Fruit fly (Drosophila melanogaster): ENCODE data around the gene Cyp4d14.
A peak's percentile ranks its signal among the peaks of the same experiment; 100 is the strongest.

Gene Cyp4d14

DNA sequence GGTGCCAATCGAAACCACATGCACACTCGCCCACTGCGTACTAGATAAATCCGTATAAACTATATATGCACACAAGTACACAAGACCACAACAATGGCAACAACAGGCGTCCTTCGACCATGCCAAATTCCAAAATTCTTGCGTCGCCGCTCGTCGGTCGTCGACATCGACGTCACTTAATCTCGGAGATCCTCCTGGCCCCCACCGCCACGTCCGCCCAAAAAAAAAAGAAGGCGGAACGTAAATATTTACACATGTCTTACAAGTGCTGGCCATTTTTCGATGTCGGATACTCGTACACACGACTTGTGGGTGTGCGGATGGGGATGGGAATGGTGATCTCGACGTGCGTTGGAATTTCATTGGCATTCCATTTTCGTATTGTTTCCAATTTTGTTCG lies 11.8 kb downstream of the Cyp4d14 start:
- TF ChIP-seq Pif1A (GFP tag; optimal IDR thresholded peaks at IDR 0.05) (no peak), CG34367 (tag; optimal IDR thresholded peaks at IDR 0.05) (no peak), Ets98B (GFP tag; IDR thresholded peaks at IDR 0.05) (no peak), CG14655 (GFP tag; optimal IDR thresholded peaks at IDR 0.05) (no peak), CG10348 (GFP tag; IDR thresholded peaks at IDR 0.05) (no peak), CG9948 (tag; optimal IDR thresholded peaks at IDR 0.05) (no peak)

DNA sequence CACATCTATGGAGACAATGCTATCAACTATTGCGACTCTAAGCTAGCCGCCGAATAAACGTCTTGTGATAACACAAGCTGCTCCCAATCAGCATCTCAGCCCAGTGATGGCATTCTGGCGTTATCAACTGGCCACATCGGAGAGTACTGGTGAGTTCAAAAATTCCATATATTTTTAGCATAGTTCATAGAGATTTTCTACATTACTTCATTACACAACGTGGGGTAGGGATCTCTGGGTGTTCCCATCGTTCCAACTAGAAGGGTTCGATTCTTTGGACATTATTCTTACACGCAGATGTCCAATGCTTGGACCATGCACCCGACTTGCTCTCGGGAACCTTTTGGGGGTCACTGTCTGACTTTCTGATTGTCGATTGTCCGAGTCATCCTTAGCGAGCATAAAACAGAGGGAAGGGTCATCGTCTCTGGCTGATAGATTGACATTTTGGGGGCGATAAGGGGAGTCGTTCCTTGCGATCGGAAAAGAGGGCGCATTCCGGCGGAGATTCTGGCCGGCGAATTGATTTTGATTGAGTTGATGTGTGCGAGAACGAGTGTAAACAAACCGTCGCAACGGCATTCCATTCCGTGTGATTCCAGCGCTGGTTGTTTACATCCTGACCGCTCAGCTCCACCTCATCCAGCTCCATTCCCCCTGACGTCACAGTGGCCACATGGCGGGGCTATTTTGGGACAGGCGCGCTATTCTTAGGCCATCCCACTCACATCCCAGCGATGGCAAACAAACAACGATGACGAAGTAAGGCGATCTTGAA lies 12.8 kb downstream of the Cyp4d14 start, which contains the start of the genes Cyp4d1 and CG3630:
Gene Cyp4d1, minus strand, starts transcription at position 51 of the 778 bp plus-strand sequence.
Gene CG3630, plus strand, starts transcription at position 67 of the 778 bp plus-strand sequence.
- TF ChIP-seq D1 (tag; optimal IDR thresholded peaks at IDR 0.05) (no peak), CG9948 (tag; optimal IDR thresholded peaks at IDR 0.05) (no peak), CG13204 (GFP tag; optimal IDR thresholded peaks at IDR 0.05) (no peak), gl (tag; optimal IDR thresholded peaks at IDR 0.05) (no peak), CG14655 (GFP tag; optimal IDR thresholded peaks at IDR 0.05) (no peak), CG4496 (GFP tag; IDR thresholded peaks at IDR 0.05) (no peak)

DNA sequence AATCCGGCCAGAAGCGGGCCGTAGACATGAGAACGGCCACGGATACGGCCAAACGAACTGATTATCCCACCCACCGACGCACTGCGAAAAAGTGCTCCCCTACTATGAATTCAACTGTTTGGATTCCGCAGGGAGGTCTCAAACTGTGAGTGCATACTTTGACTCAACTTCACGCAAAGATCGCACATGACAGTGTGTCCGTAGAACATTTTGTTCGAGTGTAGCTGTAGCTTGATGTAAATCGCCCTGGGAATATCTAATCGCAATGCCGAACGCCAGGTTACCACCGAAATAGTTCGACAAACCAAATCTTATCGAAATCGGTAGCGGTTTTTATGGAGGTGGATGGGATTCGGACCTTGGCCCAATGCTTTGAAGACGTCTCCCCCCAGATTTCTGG lies 14.1 kb downstream of the Cyp4d14 start:
- TF ChIP-seq CG32121 (GFP tag; IDR thresholded peaks at IDR 0.05): no peak
- TF ChIP-seq CG8159 (tag; optimal IDR thresholded peaks at IDR 0.05): no peak
- TF ChIP-seq Ets98B (GFP tag; IDR thresholded peaks at IDR 0.05): no peak
- no peak for TF ChIP-seq rn (GFP tag; IDR thresholded peaks at IDR 0.05)
- TF ChIP-seq CG17806 (tag; optimal IDR thresholded peaks at IDR 0.05): no peak
- no peak for TF ChIP-seq CG10348 (GFP tag; IDR thresholded peaks at IDR 0.05)
- no peak for TF ChIP-seq CG4496 (GFP tag; IDR thresholded peaks at IDR 0.05)
- no peak for TF ChIP-seq Pif1A (GFP tag; optimal IDR thresholded peaks at IDR 0.05)
- no peak for TF ChIP-seq EcR (GFP tag; optimal IDR thresholded peaks at IDR 0.05)
- no peak for TF ChIP-seq CG12605 (GFP tag; IDR thresholded peaks at IDR 0.05)
- TF ChIP-seq fd96Ca (GFP tag; IDR thresholded peaks at IDR 0.05): no peak
- no peak for TF ChIP-seq CG9948 (tag; optimal IDR thresholded peaks at IDR 0.05)
- no peak for TF ChIP-seq CG14655 (GFP tag; optimal IDR thresholded peaks at IDR 0.05)
- no peak for TF ChIP-seq Snoo (tag; optimal IDR thresholded peaks at IDR 0.05)
- TF ChIP-seq Pif1B (GFP tag; optimal IDR thresholded peaks at IDR 0.05): no peak
- no peak for TF ChIP-seq CG8301 (tag; optimal IDR thresholded peaks at IDR 0.05)
- no peak for TF ChIP-seq CG34367 (tag; optimal IDR thresholded peaks at IDR 0.05)

DNA sequence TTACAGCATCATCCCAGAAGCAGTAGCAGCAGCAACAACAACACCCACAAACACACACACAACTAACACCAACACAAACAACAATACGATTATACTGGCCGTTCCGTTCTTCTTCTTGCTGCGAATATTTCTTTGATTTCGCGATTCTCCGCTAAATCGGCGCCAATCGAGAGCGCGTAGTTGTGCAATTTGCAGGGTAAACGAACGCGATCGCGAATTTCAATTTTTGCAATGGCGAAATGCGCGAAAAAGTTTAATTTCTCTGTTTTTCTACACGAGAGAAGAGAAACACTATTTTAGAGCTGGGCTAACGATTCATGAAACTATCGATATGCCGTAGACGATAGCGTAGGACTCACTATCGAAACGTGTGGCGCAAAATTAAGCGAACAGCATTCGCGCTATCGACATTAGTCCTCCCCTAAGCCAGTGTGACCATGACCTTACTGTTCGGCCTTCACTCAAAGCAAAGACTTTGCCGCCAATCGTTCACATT lies 16.4 kb downstream of the Cyp4d14 start, which contains the start of gene wapl:
Gene wapl, minus strand, starts transcription at position 316 of the 496 bp plus-strand sequence.
- TF ChIP-seq gl (tag; optimal IDR thresholded peaks at IDR 0.05): no peak
- no peak for TF ChIP-seq Pif1B (GFP tag; optimal IDR thresholded peaks at IDR 0.05)
- TF ChIP-seq fd96Ca (GFP tag; IDR thresholded peaks at IDR 0.05): no peak
- TF ChIP-seq CG34367 (tag; optimal IDR thresholded peaks at IDR 0.05): no peak
- no peak for TF ChIP-seq CG13204 (GFP tag; optimal IDR thresholded peaks at IDR 0.05)
- TF ChIP-seq CG4496 (GFP tag; IDR thresholded peaks at IDR 0.05): no peak
- TF ChIP-seq CG12605 (GFP tag; IDR thresholded peaks at IDR 0.05): no peak
- no peak for TF ChIP-seq Ets98B (GFP tag; IDR thresholded peaks at IDR 0.05)
- TF ChIP-seq CG15710 (tag; optimal IDR thresholded peaks at IDR 0.05): no peak
- no peak for TF ChIP-seq rn (GFP tag; IDR thresholded peaks at IDR 0.05)
- TF ChIP-seq D1 (tag; optimal IDR thresholded peaks at IDR 0.05): no peak
- no peak for TF ChIP-seq CG8301 (tag; optimal IDR thresholded peaks at IDR 0.05)
- no peak for TF ChIP-seq CG32121 (GFP tag; IDR thresholded peaks at IDR 0.05)
- no peak for TF ChIP-seq CG9948 (tag; optimal IDR thresholded peaks at IDR 0.05)
- no peak for TF ChIP-seq CG14655 (GFP tag; optimal IDR thresholded peaks at IDR 0.05)
- no peak for TF ChIP-seq EcR (GFP tag; optimal IDR thresholded peaks at IDR 0.05)
- TF ChIP-seq Snoo (tag; optimal IDR thresholded peaks at IDR 0.05): no peak
- no peak for TF ChIP-seq CG8159 (tag; optimal IDR thresholded peaks at IDR 0.05)
- no peak for TF ChIP-seq Pif1A (GFP tag; optimal IDR thresholded peaks at IDR 0.05)

DNA sequence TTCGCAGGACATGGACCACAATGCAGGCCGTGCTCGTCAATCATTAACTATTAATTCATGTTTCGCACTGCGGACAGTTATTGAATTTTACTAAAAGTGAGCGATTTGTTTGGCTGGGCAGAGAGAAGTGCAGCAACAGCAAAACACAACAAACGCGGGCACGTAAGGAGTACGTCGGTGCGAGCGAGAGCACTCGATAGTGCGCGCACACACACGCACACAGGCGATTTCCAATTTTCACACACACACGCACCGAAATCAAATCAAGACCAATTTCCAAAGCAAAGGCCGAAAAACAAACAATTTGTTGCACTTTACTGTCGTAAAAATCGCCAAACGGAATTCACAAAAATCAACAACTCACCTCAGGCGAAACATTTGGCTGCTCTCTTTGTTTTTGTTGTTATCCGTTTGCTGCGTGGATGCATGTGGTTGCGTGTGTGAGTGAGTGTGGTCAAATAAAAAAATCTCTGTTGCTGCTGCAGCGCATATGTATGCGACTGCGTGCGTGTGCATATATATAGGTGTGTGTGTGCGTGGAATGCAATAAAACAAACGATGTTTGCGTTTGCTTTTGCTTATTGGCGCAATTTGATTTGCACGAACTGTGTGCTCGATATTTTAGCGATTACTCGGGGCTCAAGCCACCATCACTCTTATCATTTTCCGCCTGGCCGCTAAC lies 17.0 kb downstream of the Cyp4d14 start:
- TF ChIP-seq Snoo (tag; optimal IDR thresholded peaks at IDR 0.05) (no peak), CG34367 (tag; optimal IDR thresholded peaks at IDR 0.05) (no peak), CG13204 (GFP tag; optimal IDR thresholded peaks at IDR 0.05) (no peak), CG8159 (tag; optimal IDR thresholded peaks at IDR 0.05) (no peak), CG17806 (tag; optimal IDR thresholded peaks at IDR 0.05) (no peak), Pif1A (GFP tag; optimal IDR thresholded peaks at IDR 0.05) (no peak), CG8301 (tag; optimal IDR thresholded peaks at IDR 0.05) (no peak), rn (GFP tag; IDR thresholded peaks at IDR 0.05) (no peak), CG32121 (GFP tag; IDR thresholded peaks at IDR 0.05) (no peak), CG4496 (GFP tag; IDR thresholded peaks at IDR 0.05) (no peak), EcR (GFP tag; optimal IDR thresholded peaks at IDR 0.05) (no peak), fd96Ca (GFP tag; IDR thresholded peaks at IDR 0.05) (no peak), CG14655 (GFP tag; optimal IDR thresholded peaks at IDR 0.05) (no peak)

DNA sequence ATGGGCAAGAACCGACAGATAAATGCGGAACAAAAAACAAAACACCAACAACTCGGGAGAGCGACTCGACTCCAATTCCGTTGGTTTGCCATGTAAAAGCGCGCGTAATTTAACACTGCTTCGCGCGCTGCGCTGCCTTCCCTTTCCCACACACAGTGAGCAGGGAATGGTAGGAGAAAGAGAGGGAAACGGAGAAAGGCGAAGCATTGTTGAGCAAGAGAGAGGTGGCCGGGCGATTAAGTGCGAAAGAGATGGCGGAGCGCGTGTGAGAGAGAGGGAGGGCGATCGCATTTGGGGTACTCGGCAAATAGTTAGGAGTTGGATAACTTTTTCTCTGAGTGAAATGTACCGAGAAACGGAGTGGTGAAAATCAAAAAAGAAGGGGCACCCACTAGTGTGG lies 19.2 kb downstream of the Cyp4d14 start:
- TF ChIP-seq CG10348 (GFP tag; IDR thresholded peaks at IDR 0.05) (no peak), Ets98B (GFP tag; IDR thresholded peaks at IDR 0.05) (peak; percentile 38; the same call in 1 of the 2 replicates), Pif1B (GFP tag; optimal IDR thresholded peaks at IDR 0.05) (no peak), fd96Ca (GFP tag; IDR thresholded peaks at IDR 0.05) (peak; percentile 32; the same call in 1 of the 3 replicates), Snoo (tag; optimal IDR thresholded peaks at IDR 0.05) (no peak), gl (tag; optimal IDR thresholded peaks at IDR 0.05) (no peak), D1 (tag; optimal IDR thresholded peaks at IDR 0.05) (no peak), CG8159 (tag; optimal IDR thresholded peaks at IDR 0.05) (no peak), rn (GFP tag; IDR thresholded peaks at IDR 0.05) (no peak), EcR (GFP tag; optimal IDR thresholded peaks at IDR 0.05) (peak; percentile 21), CG13204 (GFP tag; optimal IDR thresholded peaks at IDR 0.05) (peak; percentile 39), CG12605 (GFP tag; IDR thresholded peaks at IDR 0.05) (no peak), CG32121 (GFP tag; IDR thresholded peaks at IDR 0.05) (peak; percentile 42; the same call in 1 of the 2 replicates), CG9948 (tag; optimal IDR thresholded peaks at IDR 0.05) (no peak), CG34367 (tag; optimal IDR thresholded peaks at IDR 0.05) (no peak), CG17806 (tag; optimal IDR thresholded peaks at IDR 0.05) (no peak), CG4496 (GFP tag; IDR thresholded peaks at IDR 0.05) (no peak), Pif1A (GFP tag; optimal IDR thresholded peaks at IDR 0.05) (no peak)

Measured in whole organism, pupa.